Worm (Caenorhabditis elegans) whole organism, late embryonic: Measurements from ENCODE around the gene F31D4.5.

Experiments used
- K09A11.1 ChIP-seq: sonication (generic microtip); optimal IDR thresholded peaks from 2 replicates; lab custom pipeline; 2017; ENCODE audit warnings: antibody characterized with exemption, mild to moderate bottlenecking, missing genetic modification characterization, missing compliant biosample characterization; ENCODE audit not compliant: insufficient read depth
- ama-1 ChIP-seq: fragments of 150-350 bp; optimal IDR thresholded peaks from 2 replicates; lab custom pipeline; 2014
- ceh-14 ChIP-seq: sonication (generic microtip); optimal IDR thresholded peaks from 2 replicates; lab custom pipeline; 2016; ENCODE audit warnings: missing genotype, missing genetic modification characterization, missing compliant biosample characterization
- ceh-2 ChIP-seq: sonication (generic microtip); optimal IDR thresholded peaks from 2 replicates; lab custom pipeline; 2016; ENCODE audit warnings: missing genotype, missing genetic modification characterization, missing compliant biosample characterization
- ceh-24 ChIP-seq: sonication (generic microtip); optimal IDR thresholded peaks from 2 replicates; lab custom pipeline; 2016; ENCODE audit warnings: mild to moderate bottlenecking, missing genetic modification characterization, missing compliant biosample characterization
- ceh-30 ChIP-seq: fragments of 150-350 bp; optimal IDR thresholded peaks from 2 replicates; lab custom pipeline; 2014; ENCODE audit warnings: missing biosample characterization, missing genetic modification characterization
- ceh-45 ChIP-seq: fragments of 200-800 bp; sonication (Bioruptor generic); IDR thresholded peaks from 2 replicates; pipeline ENCODE4 v1.3.6; 2022; ENCODE audit warnings: missing genetic modification reagents, missing genetic modification characterization, missing compliant biosample characterization
- che-1 ChIP-seq: sonication (generic microtip); optimal IDR thresholded peaks from 2 replicates; lab custom pipeline; 2016; ENCODE audit warnings: mild to moderate bottlenecking, missing genetic modification characterization, missing compliant biosample characterization
- dve-1 ChIP-seq: sonication (generic microtip); optimal IDR thresholded peaks from 2 replicates; lab custom pipeline; 2017; ENCODE audit warnings: antibody characterized with exemption, mild to moderate bottlenecking, missing genetic modification characterization, missing compliant biosample characterization
- elt-2 ChIP-seq: sonication (generic microtip); optimal IDR thresholded peaks from 2 replicates; lab custom pipeline; 2016; ENCODE audit warnings: missing genetic modification reagents, missing genetic modification characterization, missing compliant biosample characterization
- eyg-1 ChIP-seq: sonication (generic microtip); optimal IDR thresholded peaks from 2 replicates; lab custom pipeline; 2016; ENCODE audit warnings: missing genotype, missing genetic modification characterization, missing compliant biosample characterization
- hlh-30 ChIP-seq: sonication (generic microtip); optimal IDR thresholded peaks from 2 replicates; lab custom pipeline; 2017; ENCODE audit warnings: antibody characterized with exemption, missing genetic modification characterization, missing compliant biosample characterization; ENCODE audit not compliant: insufficient read depth
- hlh-6 ChIP-seq: sonication (generic microtip); optimal IDR thresholded peaks from 2 replicates; lab custom pipeline; 2016; ENCODE audit warnings: missing genotype, missing genetic modification characterization, missing compliant biosample characterization
- hlh-8 ChIP-seq: sonication (generic microtip); optimal IDR thresholded peaks from 2 replicates; lab custom pipeline; 2016; ENCODE audit warnings: missing genotype, missing genetic modification characterization, missing compliant biosample characterization
- lim-6 ChIP-seq: sonication (generic microtip); optimal IDR thresholded peaks from 2 replicates; lab custom pipeline; 2016; ENCODE audit warnings: missing genetic modification characterization, missing compliant biosample characterization
- madf-2 ChIP-seq: sonication (generic microtip); optimal IDR thresholded peaks from 2 replicates; lab custom pipeline; 2017; ENCODE audit warnings: missing genetic modification characterization, missing compliant biosample characterization
- mec-3 ChIP-seq: sonication (generic microtip); optimal IDR thresholded peaks from 2 replicates; lab custom pipeline; 2016; ENCODE audit warnings: borderline replicate concordance, missing genetic modification characterization, missing compliant biosample characterization
- nhr-11 ChIP-seq: fragments of 150-350 bp; optimal IDR thresholded peaks from 2 replicates; lab custom pipeline; 2014; ENCODE audit warnings: missing biosample characterization, missing genetic modification characterization
- nhr-232 ChIP-seq: sonication (generic microtip); optimal IDR thresholded peaks from 2 replicates; lab custom pipeline; 2016; ENCODE audit warnings: missing genetic modification characterization, missing compliant biosample characterization
- odd-2 ChIP-seq: sonication (generic microtip); optimal IDR thresholded peaks from 2 replicates; lab custom pipeline; 2017; ENCODE audit warnings: antibody characterized with exemption, mild to moderate bottlenecking, missing genetic modification characterization, missing compliant biosample characterization
- pha-2 ChIP-seq: sonication (generic microtip); optimal IDR thresholded peaks from 2 replicates; lab custom pipeline; 2017; ENCODE audit warnings: mild to moderate bottlenecking, missing genetic modification characterization, missing compliant biosample characterization
- pha-4 ChIP-seq: fragments of 150-350 bp; optimal IDR thresholded peaks from 2 replicates; lab custom pipeline; 2018; ENCODE audit warnings: missing biosample characterization, missing genetic modification reagents, missing genetic modification characterization
- pqm-1 ChIP-seq: sonication (generic microtip); optimal IDR thresholded peaks from 2 replicates; lab custom pipeline; 2016; ENCODE audit warnings: missing genetic modification characterization, missing compliant biosample characterization
- ref-2 ChIP-seq: sonication (generic microtip); optimal IDR thresholded peaks from 2 replicates; lab custom pipeline; 2016; ENCODE audit warnings: missing genetic modification characterization, missing compliant biosample characterization
- rnt-1 ChIP-seq: sonication (generic microtip); optimal IDR thresholded peaks from 2 replicates; lab custom pipeline; 2016; ENCODE audit warnings: missing genetic modification characterization, missing compliant biosample characterization
- sox-2 ChIP-seq: fragments of 200-800 bp; sonication (Bioruptor generic); IDR thresholded peaks from 2 replicates; pipeline ENCODE4 v1.3.6; 2022; ENCODE audit warnings: missing genetic modification reagents, missing genetic modification characterization, missing compliant biosample characterization
- sox-4 ChIP-seq: sonication (generic microtip); optimal IDR thresholded peaks from 2 replicates; lab custom pipeline; 2017; ENCODE audit warnings: mild to moderate bottlenecking, missing genetic modification characterization, inconsistent platforms, missing compliant biosample characterization
- syd-9 ChIP-seq: sonication (generic microtip); optimal IDR thresholded peaks from 2 replicates; lab custom pipeline; 2016; ENCODE audit warnings: mild to moderate bottlenecking, missing genetic modification characterization, moderate library complexity, missing compliant biosample characterization
- tbx-2 ChIP-seq: sonication (generic microtip); optimal IDR thresholded peaks from 2 replicates; lab custom pipeline; 2016; ENCODE audit warnings: missing genetic modification characterization, missing compliant biosample characterization
- ttx-3 ChIP-seq: sonication (generic microtip); optimal IDR thresholded peaks from 2 replicates; lab custom pipeline; 2016; ENCODE audit warnings: missing genetic modification reagents, missing genetic modification characterization, missing compliant biosample characterization
- unc-42 ChIP-seq: sonication (generic microtip); optimal IDR thresholded peaks from 2 replicates; lab custom pipeline; 2016; ENCODE audit warnings: missing genotype, missing genetic modification characterization, missing compliant biosample characterization
- zip-5 ChIP-seq: sonication (generic microtip); optimal IDR thresholded peaks from 2 replicates; lab custom pipeline; 2016; ENCODE audit warnings: missing genetic modification characterization, missing compliant biosample characterization

F31D4.5 gene

ce11 chrV:20853581-20854161, at the start of gene F31D4.5:
Gene F31D4.5 (plus strand): TSS chrV:20854071.
- TF ChIP-seq pha-4 (no peak), unc-42 (peak; percentile 39), ttx-3 (tag; lab: Kevin White, UChicago) (no peak), eyg-1 (tag; lab: Kevin White, UChicago) (no peak), pha-2 (tag; lab: Kevin White, UChicago) (no peak), elt-2 (tag; lab: Kevin White, UChicago) (peak; percentile 31)
- TF ChIP-seq, all 69 proteins: peak for 2

- TF ChIP-seq ceh-14 (tag; lab: Kevin White, UChicago) = no peak
- TF ChIP-seq hlh-6 (tag; lab: Kevin White, UChicago) = no peak
- TF ChIP-seq hlh-8 (tag; lab: Kevin White, UChicago) = no peak
- TF ChIP-seq pha-2 (tag; lab: Kevin White, UChicago) = no peak
- no peak for TF ChIP-seq syd-9 (tag; lab: Kevin White, UChicago)
- TF ChIP-seq ceh-2 (tag; lab: Kevin White, UChicago) = no peak
- no peak for TF ChIP-seq che-1 (tag; lab: Kevin White, UChicago)
- TF ChIP-seq ama-1 (lab: Kevin White, UChicago) = no peak
- no peak for TF ChIP-seq tbx-2
- no peak for TF ChIP-seq nhr-232
- TF ChIP-seq pqm-1 (tag; lab: Kevin White, UChicago) = no peak
- TF ChIP-seq sox-2 (GFP tag; lab: Robert Waterston, UW) = no peak
- no peak for TF ChIP-seq odd-2
Measured at ce11 chrV:20807038-20807437, 46.8 kb upstream of the F31D4.5 start, which contains the start of gene Y44A6D.6. Gene Y44A6D.6 (plus strand): TSS chrV:20807338.

ce11 chrV:20813646-20814045, 40.2 kb upstream of the F31D4.5 start:
- TF ChIP-seq lim-6 (tag; lab: Kevin White, UChicago) (no peak), unc-42 (peak; percentile 18)

- TF ChIP-seq ceh-14 (tag; lab: Kevin White, UChicago) = no peak
- TF ChIP-seq ttx-3 (tag; lab: Kevin White, UChicago) = no peak
- no peak for TF ChIP-seq ceh-2 (tag; lab: Kevin White, UChicago)
Measured at ce11 chrV:20814424-20814823, 39.4 kb upstream of the F31D4.5 start, which contains the start of gene Y44A6D.7. Gene Y44A6D.7 (plus strand): TSS chrV:20814724.

- no peak for TF ChIP-seq sox-4 (tag; lab: Kevin White, UChicago)
- no peak for TF ChIP-seq ceh-30 (tag; lab: Kevin White, UChicago)
- TF ChIP-seq ceh-24 (tag; lab: Kevin White, UChicago) = no peak
- no peak for TF ChIP-seq nhr-11 (tag; lab: Kevin White, UChicago)
- no peak for TF ChIP-seq madf-2 (tag; lab: Kevin White, UChicago)
- TF ChIP-seq ref-2 (tag; lab: Kevin White, UChicago) = no peak
- TF ChIP-seq ceh-14 (tag; lab: Kevin White, UChicago) = no peak
- TF ChIP-seq K09A11.1 = no peak
- TF ChIP-seq pha-4 = no peak
- TF ChIP-seq rnt-1 (tag; lab: Kevin White, UChicago) = no peak
- TF ChIP-seq hlh-30 = no peak
- no peak for TF ChIP-seq ceh-45 (GFP tag; lab: Robert Waterston, UW)
Measured at ce11 chrV:20815842-20816241, 38.0 kb upstream of the F31D4.5 start, which contains the start of gene sshk-1. Gene sshk-1 (plus strand): TSS chrV:20816142.

- TF ChIP-seq odd-2 = no peak
- no peak for TF ChIP-seq dve-1 (tag; lab: Kevin White, UChicago)
- no peak for TF ChIP-seq zip-5 (tag; lab: Kevin White, UChicago)
- TF ChIP-seq che-1 (tag; lab: Kevin White, UChicago) = no peak
- no peak for TF ChIP-seq ref-2 (tag; lab: Kevin White, UChicago)
- TF ChIP-seq nhr-11 (tag; lab: Kevin White, UChicago) = no peak
- TF ChIP-seq hlh-6 (tag; lab: Kevin White, UChicago) = no peak
- TF ChIP-seq lim-6 (tag; lab: Kevin White, UChicago) = no peak
- TF ChIP-seq mec-3 (tag; lab: Kevin White, UChicago) = no peak
Measured at ce11 chrV:20820033-20820432, 33.8 kb upstream of the F31D4.5 start, which contains the start of gene T03D8.6. Gene T03D8.6 (minus strand): TSS chrV:20820330.
